Fruit fly (Drosophila melanogaster) whole organism, wandering third instar larva: ENCODE results near the gene Agpat1.
A peak's percentile ranks its signal among the peaks of the same experiment; 100 is the strongest.

Source experiments
- Abd-B ChIP-seq: fragments of >200 bp; optimal IDR thresholded peaks from 2 replicates; lab custom pipeline; 2017; ENCODE audit warnings: missing biosample characterization, missing genetic modification characterization
- CG32264 ChIP-seq: fragments of 200-800 bp; sonication (Bioruptor generic); optimal IDR thresholded peaks from 2 replicates; lab custom pipeline; 2016; ENCODE audit warnings: missing biosample characterization, missing genetic modification characterization
- CG9705 ChIP-seq: fragments of 200-800 bp; sonication (Bioruptor generic); optimal IDR thresholded peaks from 2 replicates; lab custom pipeline; 2018; ENCODE audit warnings: missing biosample characterization, mild to moderate bottlenecking, missing genetic modification characterization
- CrebA ChIP-seq: fragments of 200-800 bp; sonication (Bioruptor generic); optimal IDR thresholded peaks from 2 replicates; lab custom pipeline; 2016; ENCODE audit warnings: missing biosample characterization, mild to moderate bottlenecking, missing genetic modification characterization, borderline replicate concordance
- Dfd ChIP-seq: fragments of >200 bp; optimal IDR thresholded peaks from 2 replicates; lab custom pipeline; 2017; ENCODE audit warnings: missing biosample characterization, missing genetic modification characterization
- Dif ChIP-seq: fragments of 200-275, 200-300 bp; sonication (Bioruptor generic); optimal IDR thresholded peaks from 2 replicates; lab custom pipeline; 2018; ENCODE audit warnings: missing biosample characterization, missing genetic modification characterization; ENCODE audit not compliant: partially characterized antibody
- GATAd ChIP-seq: sonication (Bioruptor generic); optimal IDR thresholded peaks from 2 replicates; lab custom pipeline; 2016; ENCODE audit warnings: missing biosample characterization, missing genetic modification characterization
- HLH106 ChIP-seq: fragments of 200-800 bp; optimal IDR thresholded peaks from 3 replicates; lab custom pipeline; 2019; ENCODE audit warnings: missing biosample characterization, mild to moderate bottlenecking, missing genetic modification characterization, moderate library complexity
- Hnf4 ChIP-seq: fragments of 200-800 bp; sonication (Bioruptor generic); optimal IDR thresholded peaks from 2 replicates; lab custom pipeline; 2016; ENCODE audit warnings: missing biosample characterization, mild to moderate bottlenecking, missing genetic modification characterization
- Hr78 ChIP-seq: fragments of >200 bp; optimal IDR thresholded peaks from 2 replicates; lab custom pipeline; 2017; ENCODE audit warnings: missing biosample characterization, missing genetic modification characterization
- Hr83 ChIP-seq: fragments of 200-300 bp; sonication (Bioruptor generic); optimal IDR thresholded peaks from 2 replicates; lab custom pipeline; 2016; ENCODE audit warnings: missing biosample characterization, mild to moderate bottlenecking, missing genetic modification characterization, moderate library complexity; ENCODE audit not compliant: poor library complexity, severe bottlenecking
- Jra ChIP-seq: sonication (Bioruptor generic); optimal IDR thresholded peaks from 2 replicates; lab custom pipeline; 2016; ENCODE audit warnings: missing biosample characterization, missing genetic modification characterization
- Mio ChIP-seq: sonication (Bioruptor generic); optimal IDR thresholded peaks from 2 replicates; lab custom pipeline; 2016; ENCODE audit warnings: missing biosample characterization, missing genetic modification characterization
- Myc ChIP-seq: fragments of >200 bp; optimal IDR thresholded peaks from 2 replicates; lab custom pipeline; 2017
- N ChIP-seq: fragments of >200 bp; optimal IDR thresholded peaks from 2 replicates; lab custom pipeline; 2018; ENCODE audit warnings: missing biosample characterization, missing external identifiers, missing genetic modification characterization
- OdsH ChIP-seq: fragments of 200-800 bp; sonication (Bioruptor generic); optimal IDR thresholded peaks from 2 replicates; lab custom pipeline; 2016; ENCODE audit warnings: missing biosample characterization, mild to moderate bottlenecking, missing genetic modification characterization
- Rel ChIP-seq, 2 experiments: fragments of 200-800 bp; sonication (Bioruptor generic) in 1 of 2; optimal IDR thresholded peaks; 2 replicates in 1 of 2; 3 replicates in 1 of 2; lab custom pipeline; 2016 to 2019; ENCODE audit warnings: mild to moderate bottlenecking in 2 of 2, missing biosample characterization in 2 of 2, missing genetic modification characterization in 2 of 2, moderate library complexity in 1 of 2
- Sp1 ChIP-seq: fragments of 200-800 bp; sonication (Bioruptor generic); optimal IDR thresholded peaks from 3 replicates; lab custom pipeline; 2019; ENCODE audit warnings: missing biosample characterization, mild to moderate bottlenecking, missing genetic modification characterization, moderate library complexity
- Vsx2 ChIP-seq: fragments of 200-300, 225-300 bp; sonication (Bioruptor generic); optimal IDR thresholded peaks from 2 replicates; lab custom pipeline; 2018; ENCODE audit warnings: missing biosample characterization, missing genetic modification characterization; ENCODE audit not compliant: partially characterized antibody
- br ChIP-seq: fragments of 200-800 bp; sonication (Bioruptor generic); optimal IDR thresholded peaks from 2 replicates; lab custom pipeline; 2016; ENCODE audit warnings: missing biosample characterization, missing genetic modification characterization
- brk ChIP-seq: fragments of 200-800 bp; sonication (Bioruptor generic); optimal IDR thresholded peaks from 2 replicates; lab custom pipeline; 2016; ENCODE audit warnings: missing biosample characterization, mild to moderate bottlenecking, missing genetic modification characterization
- dl ChIP-seq, 2 experiments: fragments of 175-275, 200-275 bp in 1 of 2; fragments of 200-275 bp in 1 of 2; sonication (Bioruptor generic); optimal IDR thresholded peaks; lab custom pipeline; 2018; ENCODE audit warnings: mild to moderate bottlenecking in 2 of 2, missing biosample characterization in 2 of 2, missing genetic modification characterization in 2 of 2, moderate library complexity in 2 of 2; ENCODE audit not compliant: partially characterized antibody in 2 of 2, insufficient read depth in 1 of 2
- dmrt93B ChIP-seq: fragments of 200-800 bp; sonication (Bioruptor generic); optimal IDR thresholded peaks from 2 replicates; lab custom pipeline; 2018; ENCODE audit warnings: missing biosample characterization, mild to moderate bottlenecking, missing genetic modification characterization
- dsf ChIP-seq: sonication (Bioruptor generic); optimal IDR thresholded peaks from 2 replicates; lab custom pipeline; 2016; ENCODE audit warnings: missing biosample characterization, missing genetic modification characterization, borderline replicate concordance
- ey ChIP-seq: fragments of 200-800 bp; sonication (Bioruptor generic); optimal IDR thresholded peaks from 2 replicates; lab custom pipeline; 2016; ENCODE audit warnings: missing biosample characterization, missing genetic modification characterization
- foxo ChIP-seq, 2 experiments: fragments of 200-800 bp; sonication (Bioruptor generic); optimal IDR thresholded peaks; 2 replicates in 1 of 2; 3 replicates in 1 of 2; lab custom pipeline; 2016 to 2017; ENCODE audit warnings: missing biosample characterization in 2 of 2, missing genetic modification characterization in 2 of 2
- fru ChIP-seq: fragments of 200-800 bp; sonication (Bioruptor generic); optimal IDR thresholded peaks from 3 replicates; lab custom pipeline; 2016; ENCODE audit warnings: missing biosample characterization, mild to moderate bottlenecking, missing genetic modification characterization
- h ChIP-seq: fragments of 200-800 bp; sonication (Bioruptor generic); optimal IDR thresholded peaks from 3 replicates; lab custom pipeline; 2016; ENCODE audit warnings: missing biosample characterization, mild to moderate bottlenecking, missing genetic modification characterization
- jim ChIP-seq: fragments of 175-275, 200-325 bp; sonication (Bioruptor generic); optimal IDR thresholded peaks from 2 replicates; lab custom pipeline; 2016; ENCODE audit warnings: missing biosample characterization, mild to moderate bottlenecking, missing genetic modification characterization
- lola ChIP-seq: fragments of >200 bp; optimal IDR thresholded peaks from 2 replicates; lab custom pipeline; 2017; ENCODE audit warnings: missing biosample characterization, missing genetic modification characterization
- pan ChIP-seq: fragments of >200 bp; optimal IDR thresholded peaks from 2 replicates; lab custom pipeline; 2017
- psq ChIP-seq: fragments of 200-800 bp; sonication (Bioruptor generic); optimal IDR thresholded peaks from 3 replicates; lab custom pipeline; 2017; ENCODE audit warnings: missing biosample characterization, mild to moderate bottlenecking, missing genetic modification characterization, moderate library complexity
- rgr ChIP-seq: fragments of 200-800 bp; sonication (Bioruptor generic); optimal IDR thresholded peaks from 3 replicates; lab custom pipeline; 2016; ENCODE audit warnings: missing biosample characterization, mild to moderate bottlenecking, missing genetic modification characterization
- sage ChIP-seq: fragments of 200-800 bp; sonication (Bioruptor generic); optimal IDR thresholded peaks from 2 replicates; lab custom pipeline; 2016; ENCODE audit warnings: missing biosample characterization, mild to moderate bottlenecking, missing genetic modification characterization
- sv ChIP-seq: fragments of 200-800 bp; sonication (Bioruptor generic); optimal IDR thresholded peaks from 3 replicates; lab custom pipeline; 2016; ENCODE audit warnings: missing biosample characterization, missing genetic modification characterization
- tai ChIP-seq: sonication (Bioruptor generic); optimal IDR thresholded peaks from 2 replicates; lab custom pipeline; 2016; ENCODE audit warnings: missing biosample characterization, missing genetic modification characterization
- usp ChIP-seq: fragments of >200 bp; optimal IDR thresholded peaks from 2 replicates; lab custom pipeline; 2017; ENCODE audit warnings: missing biosample characterization, missing genetic modification characterization
- woc ChIP-seq: sonication (Bioruptor generic); optimal IDR thresholded peaks from 2 replicates; lab custom pipeline; 2016; ENCODE audit warnings: missing biosample characterization, mild to moderate bottlenecking, missing genetic modification characterization

The Agpat1 gene

DNA sequence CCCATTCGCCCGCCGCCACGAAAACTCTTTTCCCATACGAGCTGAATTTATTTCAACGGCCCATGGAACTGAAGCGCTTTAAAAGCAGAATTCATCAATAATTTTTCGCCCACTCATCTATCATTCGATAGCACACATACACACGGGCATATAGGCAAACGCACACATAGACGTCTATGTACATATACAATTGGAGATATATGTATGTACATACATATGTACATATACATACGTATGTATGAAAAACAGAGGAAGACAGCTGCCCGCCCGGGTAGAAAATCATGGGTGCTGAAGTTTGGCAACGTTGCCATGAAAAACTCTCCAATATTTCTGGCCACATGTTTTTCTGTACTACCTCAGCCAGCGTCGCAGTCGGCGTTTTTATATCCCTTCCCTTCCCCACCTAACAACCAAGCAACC lies 31.3 kb upstream of the Agpat1 start:
- TF ChIP-seq Mio (GFP tag; lab: Kevin White, UChicago) (no peak), usp (GFP tag; lab: Kevin White, UChicago) (no peak), HLH106 (tag; lab: Kevin White, UChicago) (no peak), sage (GFP tag; lab: Kevin White, UChicago) (no peak), Hnf4 (GFP tag; lab: Kevin White, UChicago) (no peak)
- TF ChIP-seq, all 38 proteins: peak for 0

DNA sequence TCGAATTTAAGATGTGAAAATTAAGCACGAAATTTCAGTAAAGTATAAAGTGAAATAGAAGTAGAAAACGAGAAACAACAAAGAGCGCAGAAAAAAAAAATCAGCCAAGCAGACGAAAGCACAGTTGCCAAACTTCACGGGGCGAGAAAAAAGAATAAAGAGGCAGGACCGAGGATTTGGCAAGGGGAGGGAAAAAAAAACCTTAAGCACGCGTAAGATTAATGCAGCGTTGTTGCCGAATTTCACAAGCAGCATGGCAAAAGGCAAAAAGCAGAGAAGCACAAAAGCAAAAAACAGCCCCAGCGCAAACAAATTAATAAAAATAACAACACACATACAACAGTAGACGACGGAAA lies 30.7 kb upstream of the Agpat1 start:
- TF ChIP-seq br (GFP tag; lab: Kevin White, UChicago), result peak; percentile 12
- no peak for TF ChIP-seq dmrt93B (GFP tag; lab: Kevin White, UChicago)
- no peak for TF ChIP-seq Hnf4 (GFP tag; lab: Kevin White, UChicago)
- TF ChIP-seq CrebA (GFP tag; lab: Kevin White, UChicago), result peak; percentile 32
- TF ChIP-seq ey (GFP tag; lab: Kevin White, UChicago), result no peak
- peak; percentile 94 for TF ChIP-seq jim (GFP tag; lab: Kevin White, UChicago)
- TF ChIP-seq foxo (GFP tag; optimal IDR thresholded peaks at IDR 0.05; lab: Kevin White, UChicago), result no peak
- no peak for TF ChIP-seq OdsH (GFP tag; lab: Kevin White, UChicago)
- TF ChIP-seq sage (GFP tag; lab: Kevin White, UChicago), result no peak
- TF ChIP-seq woc (GFP tag; lab: Kevin White, UChicago), result no peak
- no peak for TF ChIP-seq brk (GFP tag; lab: Kevin White, UChicago)
- no peak for TF ChIP-seq Rel (GFP tag; optimal IDR thresholded peaks at IDR 0.05; lab: Kevin White, UChicago)
- TF ChIP-seq Rel (tag; optimal IDR thresholded peaks at IDR 0.05; lab: Kevin White, UChicago), result no peak
- no peak for TF ChIP-seq dsf
- peak; percentile 23 for TF ChIP-seq h (GFP tag; lab: Kevin White, UChicago)
- no peak for TF ChIP-seq pan (lab: Kevin White, UChicago)
- TF ChIP-seq Dif (GFP tag; lab: Kevin White, UChicago), result no peak
- TF ChIP-seq Abd-B (GFP tag; lab: Kevin White, UChicago), result no peak
- no peak for TF ChIP-seq HLH106 (tag; lab: Kevin White, UChicago)
- TF ChIP-seq dl (GFP tag; optimal IDR thresholded peaks at IDR 0.05; lab: Kevin White, UChicago; ENCODE audit: insufficient read depth in 1 of 2, partially characterized antibody in 2 of 2), result no peak
- no peak for TF ChIP-seq GATAd
- no peak for TF ChIP-seq Sp1 (GFP tag; lab: Kevin White, UChicago)
- TF ChIP-seq tai (GFP tag; lab: Kevin White, UChicago), result no peak
- no peak for TF ChIP-seq Hr78
- no peak for TF ChIP-seq usp (GFP tag; lab: Kevin White, UChicago)
- TF ChIP-seq fru (GFP tag; lab: Kevin White, UChicago), result no peak
- no peak for TF ChIP-seq CG9705 (GFP tag; lab: Kevin White, UChicago)
- TF ChIP-seq CG32264 (GFP tag; lab: Kevin White, UChicago), result no peak
- no peak for TF ChIP-seq Dfd (GFP tag; lab: Kevin White, UChicago)
- no peak for TF ChIP-seq lola (GFP tag; lab: Kevin White, UChicago)
- TF ChIP-seq N, result no peak
- TF ChIP-seq sv (GFP tag; lab: Kevin White, UChicago), result no peak
- no peak for TF ChIP-seq psq

DNA sequence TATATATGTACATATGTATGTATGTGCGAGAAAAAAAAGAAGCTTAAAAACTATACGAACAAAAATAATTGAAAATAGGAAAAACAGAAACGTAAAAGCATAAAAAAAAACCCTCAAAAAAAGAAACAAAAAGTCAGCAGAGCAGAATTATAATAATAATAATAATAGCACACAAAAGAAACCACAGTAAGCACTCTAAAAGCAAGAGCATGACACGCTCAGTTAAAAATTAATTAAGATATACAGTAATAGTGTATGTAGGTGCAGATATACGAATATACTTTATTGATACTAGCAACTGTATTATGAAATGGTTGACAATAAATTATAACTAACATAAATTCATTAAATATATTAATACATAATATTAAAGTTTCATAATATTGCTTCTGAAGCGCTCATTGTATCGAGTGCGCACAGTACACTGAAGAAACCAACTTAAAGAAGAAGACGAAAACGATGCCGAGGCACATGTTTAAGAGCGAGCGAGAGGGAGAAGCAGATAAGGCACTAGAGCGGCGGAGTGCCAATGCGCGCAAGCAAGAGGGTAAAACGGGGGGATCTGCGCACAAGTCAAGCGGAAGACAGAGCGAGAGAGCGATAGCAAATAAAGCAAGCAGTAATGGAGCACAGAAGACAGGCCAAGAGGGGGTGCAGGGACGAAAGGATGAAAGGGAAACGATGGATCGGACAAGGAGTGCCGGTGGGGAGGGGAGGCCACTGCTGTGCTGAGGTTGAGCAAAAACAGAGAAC lies 30.2 kb upstream of the Agpat1 start:
- TF ChIP-seq HLH106 (tag; lab: Kevin White, UChicago), result peak; percentile 95
- no peak for TF ChIP-seq woc (GFP tag; lab: Kevin White, UChicago)
- no peak for TF ChIP-seq tai (GFP tag; lab: Kevin White, UChicago)
- no peak for TF ChIP-seq br (GFP tag; lab: Kevin White, UChicago)
- TF ChIP-seq lola (GFP tag; lab: Kevin White, UChicago), result no peak
- TF ChIP-seq Dif (GFP tag; lab: Kevin White, UChicago), result peak; percentile 87
- TF ChIP-seq CG9705 (GFP tag; lab: Kevin White, UChicago), result peak; percentile 86
- no peak for TF ChIP-seq Jra
- no peak for TF ChIP-seq usp (GFP tag; lab: Kevin White, UChicago)
- TF ChIP-seq Sp1 (GFP tag; lab: Kevin White, UChicago), result peak; percentile 92
- no peak for TF ChIP-seq Hr78
- TF ChIP-seq foxo (GFP tag; optimal IDR thresholded peaks at IDR 0.05; lab: Kevin White, UChicago), result peak; percentile 20 to 86
- TF ChIP-seq sv (GFP tag; lab: Kevin White, UChicago), result no peak
- TF ChIP-seq brk (GFP tag; lab: Kevin White, UChicago), result no peak
- TF ChIP-seq Hr83 (GFP tag; lab: Kevin White, UChicago), result peak; percentile 95
- peak; percentile 80 for TF ChIP-seq OdsH (GFP tag; lab: Kevin White, UChicago)
- peak; percentile 13 for TF ChIP-seq N
- TF ChIP-seq rgr (GFP tag; lab: Kevin White, UChicago), result peak; percentile 84
- TF ChIP-seq CrebA (GFP tag; lab: Kevin White, UChicago), result peak; percentile 7
- no peak for TF ChIP-seq Mio (GFP tag; lab: Kevin White, UChicago)
- peak; percentile 82 for TF ChIP-seq dmrt93B (GFP tag; lab: Kevin White, UChicago)
- no peak for TF ChIP-seq h (GFP tag; lab: Kevin White, UChicago)
- peak; percentile 67 to 83 for TF ChIP-seq dl (GFP tag; optimal IDR thresholded peaks at IDR 0.05; lab: Kevin White, UChicago; ENCODE audit: insufficient read depth in 1 of 2, partially characterized antibody in 2 of 2)
- no peak for TF ChIP-seq Abd-B (GFP tag; lab: Kevin White, UChicago)
- TF ChIP-seq jim (GFP tag; lab: Kevin White, UChicago), result peak; percentile 99
- TF ChIP-seq ey (GFP tag; lab: Kevin White, UChicago), result no peak
- peak; percentile 53 for TF ChIP-seq Vsx2 (GFP tag; lab: Kevin White, UChicago)
- no peak for TF ChIP-seq pan (lab: Kevin White, UChicago)
- peak; percentile 27 for TF ChIP-seq fru (GFP tag; lab: Kevin White, UChicago)
- no peak for TF ChIP-seq GATAd
- TF ChIP-seq psq, result peak; percentile 99
- TF ChIP-seq Rel (GFP tag; optimal IDR thresholded peaks at IDR 0.05; lab: Kevin White, UChicago), result no peak
- TF ChIP-seq Rel (tag; optimal IDR thresholded peaks at IDR 0.05; lab: Kevin White, UChicago), result peak; percentile 72
- no peak for TF ChIP-seq dsf
- TF ChIP-seq Myc, result no peak
- no peak for TF ChIP-seq CG32264 (GFP tag; lab: Kevin White, UChicago)
